Worm (Caenorhabditis elegans) whole organism, late embryonic: Measurements from ENCODE around the gene F27B3.6.
A peak's percentile ranks its signal among the peaks of the same experiment; 100 is the strongest.
"Not testable (repeated sequence)": the region's sequence is repeated elsewhere in the genome, so short reads cannot be mapped to it uniquely, and the experiment has no call there.

ENCODE experiments used
- C08G9.2 ChIP-seq: sonication (generic microtip); optimal IDR thresholded peaks from 2 replicates; lab custom pipeline; 2016; ENCODE audit warnings: mild to moderate bottlenecking, missing genetic modification characterization, moderate library complexity, missing compliant biosample characterization
- F13H6.1 ChIP-seq: sonication (generic microtip); optimal IDR thresholded peaks from 2 replicates; lab custom pipeline; 2016; ENCODE audit warnings: missing genetic modification characterization, missing compliant biosample characterization
- T23F11.4 ChIP-seq: fragments of 200-800 bp; sonication (Bioruptor generic); optimal IDR thresholded peaks from 2 replicates; lab custom pipeline; 2018; ENCODE audit warnings: mild to moderate bottlenecking, missing genetic modification characterization, missing compliant biosample characterization
- ahr-1 ChIP-seq: sonication (generic microtip); optimal IDR thresholded peaks from 2 replicates; lab custom pipeline; 2016; ENCODE audit warnings: missing genetic modification characterization, missing compliant biosample characterization
- ceh-14 ChIP-seq: sonication (generic microtip); optimal IDR thresholded peaks from 2 replicates; lab custom pipeline; 2016; ENCODE audit warnings: missing genotype, missing genetic modification characterization, missing compliant biosample characterization
- ceh-18 ChIP-seq: sonication (generic microtip); optimal IDR thresholded peaks from 2 replicates; lab custom pipeline; 2016; ENCODE audit warnings: missing genetic modification characterization, missing compliant biosample characterization
- ceh-19 ChIP-seq: fragments of 200-800 bp; sonication (Bioruptor generic); optimal IDR thresholded peaks from 2 replicates; lab custom pipeline; 2018; ENCODE audit warnings: mild to moderate bottlenecking, missing genetic modification characterization, missing compliant biosample characterization
- ceh-2 ChIP-seq: sonication (generic microtip); optimal IDR thresholded peaks from 2 replicates; lab custom pipeline; 2016; ENCODE audit warnings: missing genotype, missing genetic modification characterization, missing compliant biosample characterization
- ceh-31 ChIP-seq: sonication (generic microtip); optimal IDR thresholded peaks from 2 replicates; lab custom pipeline; 2016; ENCODE audit warnings: missing genetic modification characterization, missing compliant biosample characterization
- ceh-34 ChIP-seq: sonication (generic microtip); optimal IDR thresholded peaks from 2 replicates; lab custom pipeline; 2016; ENCODE audit warnings: mild to moderate bottlenecking, missing genetic modification characterization, missing compliant biosample characterization
- ceh-6 ChIP-seq: fragments of 200-800 bp; sonication (Bioruptor generic); optimal IDR thresholded peaks from 2 replicates; lab custom pipeline; 2018; ENCODE audit warnings: mild to moderate bottlenecking, missing genetic modification characterization, missing compliant biosample characterization
- dmd-4 ChIP-seq: sonication (generic microtip); optimal IDR thresholded peaks from 2 replicates; lab custom pipeline; 2016; ENCODE audit warnings: borderline replicate concordance, missing genetic modification characterization, missing compliant biosample characterization
- elt-2 ChIP-seq: sonication (generic microtip); optimal IDR thresholded peaks from 2 replicates; lab custom pipeline; 2016; ENCODE audit warnings: missing genetic modification reagents, missing genetic modification characterization, missing compliant biosample characterization
- ets-4 ChIP-seq: sonication (generic microtip); optimal IDR thresholded peaks from 2 replicates; lab custom pipeline; 2016; ENCODE audit warnings: missing genetic modification characterization, missing compliant biosample characterization
- eyg-1 ChIP-seq: sonication (generic microtip); optimal IDR thresholded peaks from 2 replicates; lab custom pipeline; 2016; ENCODE audit warnings: missing genotype, missing genetic modification characterization, missing compliant biosample characterization
- fax-1 ChIP-seq: sonication (generic microtip); optimal IDR thresholded peaks from 2 replicates; lab custom pipeline; 2016; ENCODE audit warnings: missing genotype, missing genetic modification characterization, missing compliant biosample characterization
- fkh-6 ChIP-seq: sonication (generic microtip); optimal IDR thresholded peaks from 2 replicates; lab custom pipeline; 2016; ENCODE audit warnings: missing genetic modification characterization, missing compliant biosample characterization
- gmeb-2 ChIP-seq: sonication (generic microtip); optimal IDR thresholded peaks from 2 replicates; lab custom pipeline; 2016; ENCODE audit warnings: missing genetic modification characterization, inconsistent platforms, missing compliant biosample characterization
- hlh-13 ChIP-seq: fragments of 200-800 bp; sonication (Bioruptor generic); optimal IDR thresholded peaks from 2 replicates; lab custom pipeline; 2018; ENCODE audit warnings: mild to moderate bottlenecking, missing genetic modification characterization, missing compliant biosample characterization
- hlh-15 ChIP-seq: sonication (generic microtip); optimal IDR thresholded peaks from 2 replicates; lab custom pipeline; 2016; ENCODE audit warnings: missing genetic modification characterization, missing compliant biosample characterization
- hlh-6 ChIP-seq: sonication (generic microtip); optimal IDR thresholded peaks from 2 replicates; lab custom pipeline; 2016; ENCODE audit warnings: missing genotype, missing genetic modification characterization, missing compliant biosample characterization
- hlh-8 ChIP-seq: sonication (generic microtip); optimal IDR thresholded peaks from 2 replicates; lab custom pipeline; 2016; ENCODE audit warnings: missing genotype, missing genetic modification characterization, missing compliant biosample characterization
- lim-6 ChIP-seq: sonication (generic microtip); optimal IDR thresholded peaks from 2 replicates; lab custom pipeline; 2016; ENCODE audit warnings: missing genetic modification characterization, missing compliant biosample characterization
- mec-3 ChIP-seq: sonication (generic microtip); optimal IDR thresholded peaks from 2 replicates; lab custom pipeline; 2016; ENCODE audit warnings: borderline replicate concordance, missing genetic modification characterization, missing compliant biosample characterization
- nhr-11 ChIP-seq: fragments of 150-350 bp; optimal IDR thresholded peaks from 2 replicates; lab custom pipeline; 2014; ENCODE audit warnings: missing biosample characterization, missing genetic modification characterization
- nhr-232 ChIP-seq: sonication (generic microtip); optimal IDR thresholded peaks from 2 replicates; lab custom pipeline; 2016; ENCODE audit warnings: missing genetic modification characterization, missing compliant biosample characterization
- npax-4 ChIP-seq: sonication (generic microtip); optimal IDR thresholded peaks from 2 replicates; lab custom pipeline; 2016; ENCODE audit warnings: missing genetic modification characterization, missing compliant biosample characterization
- odd-2 ChIP-seq: sonication (generic microtip); optimal IDR thresholded peaks from 2 replicates; lab custom pipeline; 2017; ENCODE audit warnings: antibody characterized with exemption, mild to moderate bottlenecking, missing genetic modification characterization, missing compliant biosample characterization
- pag-3 ChIP-seq: sonication (generic microtip); optimal IDR thresholded peaks from 2 replicates; lab custom pipeline; 2016; ENCODE audit warnings: missing compliant biosample characterization, missing genetic modification characterization, borderline replicate concordance
- pha-2 ChIP-seq: sonication (generic microtip); optimal IDR thresholded peaks from 2 replicates; lab custom pipeline; 2017; ENCODE audit warnings: mild to moderate bottlenecking, missing genetic modification characterization, missing compliant biosample characterization
- pha-4 ChIP-seq: fragments of 150-350 bp; optimal IDR thresholded peaks from 2 replicates; lab custom pipeline; 2018; ENCODE audit warnings: missing biosample characterization, missing genetic modification reagents, missing genetic modification characterization
- pqm-1 ChIP-seq: sonication (generic microtip); optimal IDR thresholded peaks from 2 replicates; lab custom pipeline; 2016; ENCODE audit warnings: missing genetic modification characterization, missing compliant biosample characterization
- ref-2 ChIP-seq: sonication (generic microtip); optimal IDR thresholded peaks from 2 replicates; lab custom pipeline; 2016; ENCODE audit warnings: missing genetic modification characterization, missing compliant biosample characterization
- rnt-1 ChIP-seq: sonication (generic microtip); optimal IDR thresholded peaks from 2 replicates; lab custom pipeline; 2016; ENCODE audit warnings: missing genetic modification characterization, missing compliant biosample characterization
- sdc-2 ChIP-seq: sonication (generic microtip); optimal IDR thresholded peaks from 2 replicates; lab custom pipeline; 2016; ENCODE audit warnings: missing genotype, missing genetic modification characterization, missing compliant biosample characterization
- sox-2 ChIP-seq: fragments of 200-800 bp; sonication (Bioruptor generic); IDR thresholded peaks from 2 replicates; pipeline ENCODE4 v1.3.6; 2022; ENCODE audit warnings: missing genetic modification reagents, missing genetic modification characterization, missing compliant biosample characterization
- syd-9 ChIP-seq: sonication (generic microtip); optimal IDR thresholded peaks from 2 replicates; lab custom pipeline; 2016; ENCODE audit warnings: mild to moderate bottlenecking, missing genetic modification characterization, moderate library complexity, missing compliant biosample characterization
- tbx-2 ChIP-seq: sonication (generic microtip); optimal IDR thresholded peaks from 2 replicates; lab custom pipeline; 2016; ENCODE audit warnings: missing genetic modification characterization, missing compliant biosample characterization
- tbx-7 ChIP-seq: sonication (generic microtip); optimal IDR thresholded peaks from 2 replicates; lab custom pipeline; 2016; ENCODE audit warnings: missing genotype, missing genetic modification characterization, missing compliant biosample characterization
- ttx-3 ChIP-seq: sonication (generic microtip); optimal IDR thresholded peaks from 2 replicates; lab custom pipeline; 2016; ENCODE audit warnings: missing genetic modification reagents, missing genetic modification characterization, missing compliant biosample characterization
- unc-3 ChIP-seq, 2 experiments: fragments of 200-800 bp in 1 of 2; sonication (Bioruptor generic) in 1 of 2; sonication (generic microtip) in 1 of 2; conservative IDR thresholded peaks in 1 of 2; optimal IDR thresholded peaks in 1 of 2; 2 replicates each; pipeline versions ENCODE4 v1.3.6 to Lab custom; 2016 to 2022; ENCODE audit warnings: missing compliant biosample characterization in 2 of 2, missing genetic modification characterization in 2 of 2, missing genetic modification reagents in 1 of 2
- unc-42 ChIP-seq: sonication (generic microtip); optimal IDR thresholded peaks from 2 replicates; lab custom pipeline; 2016; ENCODE audit warnings: missing genotype, missing genetic modification characterization, missing compliant biosample characterization
- unc-86 ChIP-seq: sonication (generic microtip); optimal IDR thresholded peaks from 2 replicates; lab custom pipeline; 2016; ENCODE audit warnings: missing genetic modification characterization, missing compliant biosample characterization
- zip-5 ChIP-seq: sonication (generic microtip); optimal IDR thresholded peaks from 2 replicates; lab custom pipeline; 2016; ENCODE audit warnings: missing genetic modification characterization, missing compliant biosample characterization
- ztf-16 ChIP-seq: sonication (generic microtip); optimal IDR thresholded peaks from 2 replicates; lab custom pipeline; 2017; ENCODE audit warnings: missing genetic modification characterization, missing compliant biosample characterization

The F27B3.6 gene

DNA sequence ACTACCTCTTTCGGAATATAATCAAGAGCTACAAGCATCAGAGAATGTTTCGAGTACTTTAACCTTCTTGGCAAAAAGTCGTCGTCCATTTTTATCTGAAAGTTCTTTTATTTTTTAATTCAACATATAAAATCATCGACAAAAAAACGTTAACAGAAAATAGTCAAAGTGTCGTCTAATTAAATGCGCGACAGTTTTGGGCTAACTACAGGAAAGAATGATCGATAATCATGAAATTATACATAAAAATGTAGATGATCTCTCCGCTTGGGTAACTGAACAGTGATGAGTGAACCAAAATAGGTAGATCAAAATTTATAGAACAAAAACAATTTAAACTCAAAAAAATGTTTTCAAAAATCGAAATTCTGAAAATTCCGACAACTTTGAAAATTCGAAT lies 19.9 kb downstream of the F27B3.6 start, which contains the start of gene C09E7.8:
Gene C09E7.8, minus strand, starts transcription at position 101 of the 400 bp plus-strand sequence.
- TF ChIP-seq npax-4: no peak
- TF ChIP-seq zip-5 (tag; lab: Kevin White, UChicago): no peak
- no peak for TF ChIP-seq hlh-13
- no peak for TF ChIP-seq rnt-1 (tag; lab: Kevin White, UChicago)
- TF ChIP-seq ceh-34 (tag; lab: Kevin White, UChicago): no peak
- no peak for TF ChIP-seq ceh-14
- TF ChIP-seq sox-2 (GFP tag; lab: Robert Waterston, UW): no peak
- no peak for TF ChIP-seq odd-2 (tag; lab: Kevin White, UChicago)
- TF ChIP-seq pha-4 (tag; lab: Kevin White, UChicago): no peak
- no peak for TF ChIP-seq eyg-1 (tag; lab: Kevin White, UChicago)
- no peak for TF ChIP-seq lim-6
- no peak for TF ChIP-seq tbx-2
- TF ChIP-seq ceh-6 (GFP tag; lab: Kevin White, UChicago): no peak
- TF ChIP-seq pqm-1 (tag; lab: Kevin White, UChicago): no peak
- no peak for TF ChIP-seq T23F11.4 (GFP tag; lab: Kevin White, UChicago)
- no peak for TF ChIP-seq fkh-6 (tag; lab: Kevin White, UChicago)
- TF ChIP-seq ets-4 (tag; lab: Kevin White, UChicago): no peak
- TF ChIP-seq nhr-11 (tag; lab: Kevin White, UChicago): no peak
- no peak for TF ChIP-seq unc-86 (tag; lab: Kevin White, UChicago)
- TF ChIP-seq ceh-31 (tag; lab: Kevin White, UChicago): no peak

ce11 chrIII:6551187-6552058 lies 27.0 kb downstream of the F27B3.6 start, which contains the start of gene C09E7.7:
C09E7.7 (minus strand) TSS chrIII:6551243.
- TF ChIP-seq nhr-232 (tag; lab: Kevin White, UChicago) (peak; percentile 11), ceh-14 (peak; percentile 87), hlh-8 (tag; lab: Kevin White, UChicago) (peak; percentile 69), rnt-1 (tag; lab: Kevin White, UChicago) (peak; percentile 87), fkh-6 (tag; lab: Kevin White, UChicago) (peak; percentile 67), ztf-16 (tag; lab: Kevin White, UChicago) (peak; percentile 54), sox-2 (GFP tag; lab: Robert Waterston, UW) (0 out of 2 replicates have a peak, but pooled peaks have one; percentile 38), lim-6 (peak; percentile 67), ttx-3 (tag; lab: Kevin White, UChicago) (peak; percentile 31), hlh-15 (tag; lab: Kevin White, UChicago) (peak; percentile 0), pha-2 (tag; lab: Kevin White, UChicago) (peak; percentile 49), sdc-2 (tag; lab: Kevin White, UChicago) (peak; percentile 45), F13H6.1 (tag; lab: Kevin White, UChicago) (peak; percentile 75), ceh-18 (peak; percentile 62), dmd-4 (tag; lab: Kevin White, UChicago) (peak; percentile 81), ets-4 (tag; lab: Kevin White, UChicago) (peak; percentile 74), C08G9.2 (tag; lab: Kevin White, UChicago) (peak; percentile 90), ceh-19 (GFP tag; lab: Kevin White, UChicago) (peak; percentile 52), ceh-2 (tag; lab: Kevin White, UChicago) (peak; percentile 85), ahr-1 (peak; percentile 77), pqm-1 (tag; lab: Kevin White, UChicago) (peak; percentile 62), ref-2 (tag; lab: Kevin White, UChicago) (peak; percentile 91), elt-2 (peak; percentile 59), fax-1 (peak; percentile 86), syd-9 (tag; lab: Kevin White, UChicago) (peak; percentile 37), ceh-31 (tag; lab: Kevin White, UChicago) (peak; percentile 97), unc-86 (tag; lab: Kevin White, UChicago) (peak; percentile 12), npax-4 (peak; percentile 4), tbx-7 (peak; percentile 72), gmeb-2 (tag; lab: Kevin White, UChicago) (peak; percentile 12), hlh-6 (tag; lab: Kevin White, UChicago) (peak; percentile 72), pag-3 (tag; lab: Kevin White, UChicago) (peak; percentile 66), ceh-34 (tag; lab: Kevin White, UChicago) (peak; percentile 80), unc-3 (tag; optimal IDR thresholded peaks at IDR 0.05; lab: Kevin White, UChicago) (peak; percentile 65), ceh-6 (GFP tag; lab: Kevin White, UChicago) (peak; percentile 9), zip-5 (tag; lab: Kevin White, UChicago) (peak; percentile 75), unc-42 (tag; lab: Kevin White, UChicago) (peak; percentile 52), mec-3 (tag; lab: Kevin White, UChicago) (peak; percentile 92), tbx-2 (peak; percentile 89)
- not testable (repeated sequence) for TF ChIP-seq unc-3 (GFP tag; conservative IDR thresholded peaks at IDR 0.05; lab: Robert Waterston, UW)
- TF ChIP-seq, all 69 proteins: peak for 39; not testable (repeated sequence) for 30
